Worm (Caenorhabditis elegans) whole organism, L1 larva: ENCODE measurements around the gene C08F8.9.
"Not testable (repeated sequence)": the region's sequence is repeated elsewhere in the genome, so short reads cannot be mapped to it uniquely, and the experiment has no call there.

Experiments
- ama-1 ChIP-seq: fragments of 150-350 bp; optimal IDR thresholded peaks from 2 replicates; lab custom pipeline; 2014
- fkh-10 ChIP-seq: sonication (generic microtip); optimal IDR thresholded peaks from 2 replicates; lab custom pipeline; 2017; ENCODE audit warnings: missing biosample characterization, missing genetic modification reagents, missing genetic modification characterization
- lin-39 ChIP-seq: fragments of 150-350 bp; optimal IDR thresholded peaks from 2 replicates; lab custom pipeline; 2014; ENCODE audit warnings: missing biosample characterization, missing genetic modification reagents, missing genetic modification characterization
- mab-9 ChIP-seq: fragments of 200-800 bp; sonication (Bioruptor generic); IDR thresholded peaks from 2 replicates; pipeline ENCODE4 v1.3.6; 2022; ENCODE audit warnings: missing genetic modification reagents, missing genetic modification characterization, missing compliant biosample characterization
- mep-1 ChIP-seq: fragments of 150-350 bp; optimal IDR thresholded peaks from 2 replicates; lab custom pipeline; 2014; ENCODE audit warnings: missing biosample characterization, missing genetic modification characterization
- nhr-20 ChIP-seq: sonication (generic microtip); optimal IDR thresholded peaks from 2 replicates; lab custom pipeline; 2016; ENCODE audit warnings: mild to moderate bottlenecking, missing genetic modification characterization, missing compliant biosample characterization
- nhr-28 ChIP-seq: fragments of 150-350 bp; optimal IDR thresholded peaks from 2 replicates; lab custom pipeline; 2014; ENCODE audit warnings: missing biosample characterization, missing genetic modification characterization
- nhr-71 ChIP-seq: sonication (generic microtip); optimal IDR thresholded peaks from 2 replicates; lab custom pipeline; 2016; ENCODE audit warnings: mild to moderate bottlenecking, missing genetic modification characterization, moderate library complexity, missing compliant biosample characterization
- sox-4 ChIP-seq: sonication (generic microtip); optimal IDR thresholded peaks from 2 replicates; lab custom pipeline; 2016; ENCODE audit warnings: missing genetic modification characterization, missing compliant biosample characterization
- sptf-1 ChIP-seq: fragments of 150-350 bp; optimal IDR thresholded peaks from 2 replicates; lab custom pipeline; 2014; ENCODE audit warnings: missing biosample characterization, missing genetic modification characterization
- tlp-1 ChIP-seq: fragments of 150-350 bp; optimal IDR thresholded peaks from 2 replicates; lab custom pipeline; 2014; ENCODE audit warnings: missing biosample characterization, missing genetic modification characterization
- unc-130 ChIP-seq: fragments of 150-350 bp; optimal IDR thresholded peaks from 2 replicates; lab custom pipeline; 2017; ENCODE audit warnings: missing biosample characterization, missing genetic modification characterization, inconsistent platforms
- vab-15 ChIP-seq: sonication (generic microtip); optimal IDR thresholded peaks from 2 replicates; lab custom pipeline; 2017; ENCODE audit warnings: missing genotype, mild to moderate bottlenecking, missing genetic modification characterization, missing compliant biosample characterization
- ztf-11 ChIP-seq, 2 experiments: sonication (generic microtip); optimal IDR thresholded peaks; 2 replicates each; lab custom pipeline; 2016 to 2017; ENCODE audit warnings: missing genetic modification characterization in 2 of 2, missing biosample characterization in 1 of 2, missing compliant biosample characterization in 1 of 2

ce11 chrIV:11154425-11155114, 23.8 kb downstream of the C08F8.9 start, which contains the start of gene C08F8.3:
- not testable (repeated sequence) for TF ChIP-seq ama-1 (lab: Kevin White, UChicago); vab-15; nhr-28; nhr-71 (tag; lab: Kevin White, UChicago); fkh-10 (GFP tag; lab: Kevin White, UChicago); sptf-1 (tag; lab: Kevin White, UChicago); mep-1 (tag; lab: Kevin White, UChicago); nhr-20; tlp-1; sox-4 (tag; lab: Kevin White, UChicago); lin-39 (tag; lab: Kevin White, UChicago); unc-130; ztf-11 (tag; optimal IDR thresholded peaks at IDR 0.05; lab: Kevin White, UChicago); mab-9 (GFP tag; lab: Robert Waterston, UW)
